Worm (Caenorhabditis elegans): ENCODE data around the gene Y57G11C.22.

Gene Y57G11C.22

ce11 chrIV:14836885-14837284 lies at the start of gene Y57G11C.22:
Y57G11C.22 (plus strand) TSS chrIV:14837211.
- TF ChIP-seq K02D7.2 (tag; optimal IDR thresholded peaks at IDR 0.05) (no peak), ahr-1 (tag; optimal IDR thresholded peaks at IDR 0.05) (no peak), unc-3 (GFP tag; conservative IDR thresholded peaks at IDR 0.05) (no peak), unc-3 (tag; optimal IDR thresholded peaks at IDR 0.05) (no peak), unc-42 (tag; optimal IDR thresholded peaks at IDR 0.05) (peak; percentile 37), fax-1 (tag; optimal IDR thresholded peaks at IDR 0.05) (no peak), unc-55 (GFP tag; optimal IDR thresholded peaks at IDR 0.05) (peak; percentile 23), ceh-31 (tag; optimal IDR thresholded peaks at IDR 0.05) (peak; percentile 35), fkh-10 (GFP tag; optimal IDR thresholded peaks at IDR 0.05) (no peak), nfya-1 (tag; optimal IDR thresholded peaks at IDR 0.05) (peak; percentile 11)

DNA sequence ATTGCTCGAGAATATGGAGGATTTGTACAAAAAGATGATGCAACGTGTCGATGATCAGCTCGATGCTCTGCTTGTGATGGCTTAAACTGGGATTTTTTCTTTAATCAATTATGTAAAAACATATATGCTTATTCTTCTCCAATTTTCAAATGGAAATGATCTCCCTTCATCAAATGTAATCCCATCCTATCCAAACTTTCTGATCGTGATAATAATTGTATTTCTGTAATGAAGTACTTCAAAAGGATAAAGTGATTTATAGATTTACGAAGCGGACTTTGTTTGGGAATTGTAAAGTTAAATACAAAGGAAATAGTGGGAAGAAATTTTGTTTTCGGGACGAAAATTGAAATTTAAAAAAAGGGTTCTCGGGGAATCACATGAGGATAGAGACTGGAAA lies 46.4 kb upstream of the Y57G11C.22 start:
- no peak for TF ChIP-seq hlh-15 (tag; optimal IDR thresholded peaks at IDR 0.05)
- TF ChIP-seq gmeb-2 (tag; optimal IDR thresholded peaks at IDR 0.05), result no peak
- no peak for TF ChIP-seq K09A11.1 (tag; optimal IDR thresholded peaks at IDR 0.05; ENCODE audit: insufficient read depth)
- TF ChIP-seq hlh-13 (GFP tag; optimal IDR thresholded peaks at IDR 0.05), result no peak
- TF ChIP-seq ama-1 (optimal IDR thresholded peaks at IDR 0.05), result peak; percentile 13
- TF ChIP-seq ref-2 (tag; optimal IDR thresholded peaks at IDR 0.05), result no peak

- TF ChIP-seq C08G9.2 (tag; optimal IDR thresholded peaks at IDR 0.05) (no peak), ceh-48 (tag; optimal IDR thresholded peaks at IDR 0.05) (no peak), ztf-16 (tag; optimal IDR thresholded peaks at IDR 0.05) (no peak), hlh-30 (tag; optimal IDR thresholded peaks at IDR 0.05; ENCODE audit: insufficient read depth) (no peak), F13H6.1 (tag; optimal IDR thresholded peaks at IDR 0.05) (no peak), ceh-24 (tag; optimal IDR thresholded peaks at IDR 0.05) (no peak), hlh-6 (tag; optimal IDR thresholded peaks at IDR 0.05) (no peak), pax-1 (tag; optimal IDR thresholded peaks at IDR 0.05) (no peak), elt-2 (tag; optimal IDR thresholded peaks at IDR 0.05) (no peak), tbx-2 (tag; optimal IDR thresholded peaks at IDR 0.05) (no peak), ceh-19 (GFP tag; optimal IDR thresholded peaks at IDR 0.05) (no peak), che-1 (tag; optimal IDR thresholded peaks at IDR 0.05) (no peak), nhr-232 (tag; optimal IDR thresholded peaks at IDR 0.05) (no peak), ref-2 (tag; optimal IDR thresholded peaks at IDR 0.05) (no peak), pha-2 (tag; optimal IDR thresholded peaks at IDR 0.05) (no peak), eyg-1 (tag; optimal IDR thresholded peaks at IDR 0.05) (no peak), mec-3 (tag; optimal IDR thresholded peaks at IDR 0.05; ENCODE audit: borderline replicate concordance) (no peak), zip-5 (tag; optimal IDR thresholded peaks at IDR 0.05) (no peak)
Observed at ce11 chrIV:14792602-14793232, 44.3 kb upstream of the Y57G11C.22 start, which contains the start of gene gdi-1. gdi-1 (minus strand) TSS chrIV:14792887.

- TF ChIP-seq Y22D7AL.16 (tag; optimal IDR thresholded peaks at IDR 0.05), result no peak
- TF ChIP-seq ceh-34 (tag; optimal IDR thresholded peaks at IDR 0.05), result peak; percentile 74
- TF ChIP-seq ceh-19 (GFP tag; optimal IDR thresholded peaks at IDR 0.05), result peak; percentile 50
- TF ChIP-seq rnt-1 (tag; optimal IDR thresholded peaks at IDR 0.05), result peak; percentile 61
- TF ChIP-seq tbx-2 (tag; optimal IDR thresholded peaks at IDR 0.05), result peak; percentile 36
- TF ChIP-seq nhr-11 (tag; optimal IDR thresholded peaks at IDR 0.05), result no peak
- TF ChIP-seq ceh-31 (tag; optimal IDR thresholded peaks at IDR 0.05), result peak; percentile 63
- TF ChIP-seq elt-2 (tag; optimal IDR thresholded peaks at IDR 0.05), result no peak
- TF ChIP-seq hlh-13 (GFP tag; optimal IDR thresholded peaks at IDR 0.05), result no peak
- no peak for TF ChIP-seq pax-1 (tag; optimal IDR thresholded peaks at IDR 0.05)
- TF ChIP-seq nhr-232 (tag; optimal IDR thresholded peaks at IDR 0.05), result no peak
- TF ChIP-seq unc-55 (GFP tag; optimal IDR thresholded peaks at IDR 0.05), result no peak
- TF ChIP-seq gmeb-2 (tag; optimal IDR thresholded peaks at IDR 0.05), result no peak
- TF ChIP-seq pros-1 (tag; optimal IDR thresholded peaks at IDR 0.05), result peak; percentile 2
- no peak for TF ChIP-seq fax-1 (tag; optimal IDR thresholded peaks at IDR 0.05)
- peak; percentile 75 for TF ChIP-seq nfya-1 (tag; optimal IDR thresholded peaks at IDR 0.05)
- no peak for TF ChIP-seq hlh-15 (tag; optimal IDR thresholded peaks at IDR 0.05)
- peak; percentile 27 for TF ChIP-seq pha-2 (tag; optimal IDR thresholded peaks at IDR 0.05)
- TF ChIP-seq ceh-22 (tag; optimal IDR thresholded peaks at IDR 0.05), result no peak
- peak; percentile 21 for TF ChIP-seq hlh-30 (tag; optimal IDR thresholded peaks at IDR 0.05; ENCODE audit: insufficient read depth)
- TF ChIP-seq ref-2 (tag; optimal IDR thresholded peaks at IDR 0.05), result peak; percentile 59
- peak; percentile 51 for TF ChIP-seq ets-4 (tag; optimal IDR thresholded peaks at IDR 0.05)
- TF ChIP-seq fkh-6 (tag; optimal IDR thresholded peaks at IDR 0.05), result no peak
- no peak for TF ChIP-seq hlh-6 (tag; optimal IDR thresholded peaks at IDR 0.05)
- no peak for TF ChIP-seq sox-4 (tag; optimal IDR thresholded peaks at IDR 0.05)
- no peak for TF ChIP-seq ttx-3 (tag; optimal IDR thresholded peaks at IDR 0.05)
- TF ChIP-seq eyg-1 (tag; optimal IDR thresholded peaks at IDR 0.05), result no peak
- peak; percentile 7 for TF ChIP-seq ceh-14 (tag; optimal IDR thresholded peaks at IDR 0.05)
- no peak for TF ChIP-seq ztf-16 (tag; optimal IDR thresholded peaks at IDR 0.05)
Observed at ce11 chrIV:14793900-14794624, 42.9 kb upstream of the Y57G11C.22 start.
